Fruit fly (Drosophila melanogaster) Kc167 (cell line): ENCODE results near the gene CG42592.

Experiments used
- Myc ChIP-seq: fragments of >200 bp; optimal IDR thresholded peaks from 2 replicates; lab custom pipeline; 2017; ENCODE audit warnings: missing external identifiers
- Sin3A ChIP-seq: fragments of >200 bp; optimal IDR thresholded peaks from 2 replicates; lab custom pipeline; 2018; ENCODE audit warnings: missing external identifiers
- h ChIP-seq: fragments of >200 bp; optimal IDR thresholded peaks from 3 replicates; lab custom pipeline; 2018; ENCODE audit warnings: missing external identifiers
- insv ChIP-seq: fragments of >200 bp; optimal IDR thresholded peaks from 3 replicates; lab custom pipeline; 2018; ENCODE audit warnings: missing external identifiers
- psq ChIP-seq: fragments of >200 bp; optimal IDR thresholded peaks from 2 replicates; lab custom pipeline; 2017; ENCODE audit warnings: missing external identifiers
- ttk ChIP-seq: sonication (Bioruptor generic); optimal IDR thresholded peaks from 2 replicates; lab custom pipeline; 2017; ENCODE audit warnings: missing external identifiers

The CG42592 gene

DNA sequence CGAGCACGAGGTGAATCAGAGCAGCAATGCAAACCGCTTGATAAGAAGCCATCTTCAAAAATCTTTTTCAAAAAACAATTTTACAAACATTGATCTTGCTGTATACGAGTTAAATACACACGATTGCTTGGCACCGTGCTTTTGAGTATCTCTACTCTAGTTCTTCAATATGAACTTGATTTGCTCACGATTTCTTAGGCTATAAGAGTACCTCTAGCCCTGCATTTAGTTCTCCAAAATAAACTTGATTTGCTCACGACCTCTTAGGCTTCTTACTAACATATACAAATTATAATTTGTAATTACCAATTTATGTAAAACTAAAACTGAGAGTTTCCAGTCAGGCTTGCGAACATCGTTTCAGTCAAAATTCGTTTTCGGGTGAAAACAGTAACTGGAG is at the start of gene CG42592:
TSS of gene CG42592 (minus strand) at position 101 of the 400 bp plus-strand sequence.
- TF ChIP-seq psq (lab: Kevin White, UChicago) (no peak), Myc (lab: Kevin White, UChicago) (no peak), ttk (lab: Kevin White, UChicago) (no peak), Sin3A (no peak), insv (lab: Kevin White, UChicago) (no peak)

DNA sequence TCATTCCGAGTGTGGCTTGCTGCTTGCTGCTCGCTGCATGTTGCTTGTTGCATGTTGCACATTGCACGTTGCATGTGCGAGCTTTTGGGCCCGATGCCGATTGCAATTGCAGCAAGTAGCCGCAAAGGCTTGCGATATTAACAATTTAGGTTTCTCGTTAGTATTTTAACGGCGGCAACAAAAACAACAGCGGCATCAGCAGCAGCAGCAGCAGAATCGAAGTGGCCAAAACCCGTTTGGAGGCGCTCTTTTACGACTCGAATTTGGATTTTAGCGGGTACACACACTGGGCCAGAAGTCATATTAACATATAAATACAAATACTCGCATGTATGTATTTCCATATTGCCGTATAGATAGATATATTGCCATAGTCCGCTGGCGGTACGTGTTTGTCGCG is 44.2 kb upstream of the CG42592 start:
- TF ChIP-seq insv (lab: Kevin White, UChicago) = no peak
- TF ChIP-seq psq (lab: Kevin White, UChicago) = no peak
- no peak for TF ChIP-seq Sin3A
- no peak for TF ChIP-seq Myc (lab: Kevin White, UChicago)
- TF ChIP-seq ttk (lab: Kevin White, UChicago) = no peak
- no peak for TF ChIP-seq h

DNA sequence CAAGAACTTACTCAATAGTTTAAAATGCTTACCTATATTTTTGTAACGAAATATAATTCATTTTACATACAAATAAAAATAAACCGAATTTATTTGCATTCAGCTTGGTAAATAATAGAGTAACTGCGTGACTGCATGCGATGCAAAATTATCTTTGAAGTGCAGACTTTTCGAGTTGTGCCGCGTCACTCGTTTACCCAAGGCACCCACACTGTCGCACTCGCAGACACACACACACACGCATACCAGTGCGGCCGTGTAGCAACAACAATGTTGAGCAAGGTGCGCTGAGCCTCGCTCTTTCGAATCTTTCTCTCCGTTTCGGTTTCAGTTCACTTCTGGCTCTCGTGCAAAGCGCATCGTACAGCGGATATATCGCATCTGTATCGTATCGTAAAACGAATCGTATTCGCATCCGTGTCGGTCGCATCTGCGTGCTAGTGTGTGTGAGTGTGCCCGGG is 40.7 kb upstream of the CG42592 start, which contains the start of gene CG31038:
TSS of gene CG31038 (plus strand) at position 327 of the 461 bp plus-strand sequence.
- TF ChIP-seq h (no peak), insv (lab: Kevin White, UChicago) (no peak), ttk (lab: Kevin White, UChicago) (no peak), Myc (lab: Kevin White, UChicago) (no peak), Sin3A (no peak), psq (lab: Kevin White, UChicago) (no peak)

DNA sequence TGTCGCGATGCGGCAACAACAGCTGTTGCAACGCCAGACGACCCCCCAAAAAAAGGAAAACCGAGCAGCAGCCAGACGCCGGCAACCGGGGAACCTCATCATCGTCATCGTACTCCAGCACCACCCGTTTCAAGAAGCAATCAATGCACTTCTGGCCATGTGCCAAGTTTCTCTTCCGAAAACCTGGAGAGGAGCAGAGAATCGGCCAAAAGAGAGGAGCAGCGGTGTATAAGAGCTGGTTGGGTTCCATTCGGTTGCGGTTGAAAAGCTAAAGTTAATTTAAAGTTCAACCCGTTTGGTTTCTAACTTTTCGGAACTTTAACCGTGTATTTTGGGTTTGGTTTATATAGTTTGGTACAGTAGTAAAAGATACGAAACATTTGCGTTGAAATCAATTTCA is 40.1 kb upstream of the CG42592 start:
- TF ChIP-seq insv (lab: Kevin White, UChicago) (no peak), h (no peak), Sin3A (no peak), Myc (lab: Kevin White, UChicago) (no peak), ttk (lab: Kevin White, UChicago) (no peak), psq (lab: Kevin White, UChicago) (no peak)

DNA sequence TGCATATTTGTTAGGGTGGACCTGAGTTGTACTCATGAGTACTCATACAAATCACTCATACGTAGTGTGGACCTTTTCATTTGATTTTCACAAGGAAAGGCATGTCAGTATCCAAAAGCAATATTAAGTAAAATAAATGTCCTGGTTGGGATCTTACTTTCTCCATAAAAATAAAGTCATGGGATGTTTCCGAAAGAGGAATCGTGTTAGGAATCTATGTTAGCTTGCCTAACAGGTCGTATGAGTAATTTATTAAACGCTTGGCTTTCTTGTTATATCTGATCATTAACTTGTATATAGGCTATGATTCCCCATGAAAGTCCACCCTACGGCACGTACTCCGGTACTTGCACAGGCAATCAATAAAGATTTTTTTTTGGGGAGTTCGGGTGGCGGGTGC is 39.7 kb upstream of the CG42592 start:
- TF ChIP-seq Myc (lab: Kevin White, UChicago) (no peak), insv (lab: Kevin White, UChicago) (no peak), h (no peak), psq (lab: Kevin White, UChicago) (no peak), Sin3A (no peak), ttk (lab: Kevin White, UChicago) (no peak)

DNA sequence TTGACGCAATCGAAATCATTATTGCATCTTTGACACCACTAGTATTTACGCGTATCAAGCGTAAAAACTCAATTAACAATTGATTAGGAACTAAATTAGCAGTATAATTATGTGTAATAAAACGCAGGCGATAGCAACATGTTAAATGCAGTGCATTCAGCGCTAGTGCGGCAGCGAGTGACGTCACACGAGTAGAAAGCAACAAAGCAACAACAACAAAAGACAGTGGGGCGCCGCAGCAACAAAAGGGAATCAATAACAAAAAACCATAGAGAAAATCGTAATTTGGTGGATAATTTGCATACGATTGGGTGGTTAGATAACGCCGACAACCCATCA is 33.2 kb upstream of the CG42592 start, which contains the start of gene CG34133:
TSS of gene CG34133 (plus strand) at position 16 of the 339 bp plus-strand sequence.
- TF ChIP-seq insv (lab: Kevin White, UChicago) = no peak
- TF ChIP-seq h = no peak
- no peak for TF ChIP-seq Myc (lab: Kevin White, UChicago)
- TF ChIP-seq ttk (lab: Kevin White, UChicago) = no peak
- no peak for TF ChIP-seq Sin3A
- TF ChIP-seq psq (lab: Kevin White, UChicago) = no peak

DNA sequence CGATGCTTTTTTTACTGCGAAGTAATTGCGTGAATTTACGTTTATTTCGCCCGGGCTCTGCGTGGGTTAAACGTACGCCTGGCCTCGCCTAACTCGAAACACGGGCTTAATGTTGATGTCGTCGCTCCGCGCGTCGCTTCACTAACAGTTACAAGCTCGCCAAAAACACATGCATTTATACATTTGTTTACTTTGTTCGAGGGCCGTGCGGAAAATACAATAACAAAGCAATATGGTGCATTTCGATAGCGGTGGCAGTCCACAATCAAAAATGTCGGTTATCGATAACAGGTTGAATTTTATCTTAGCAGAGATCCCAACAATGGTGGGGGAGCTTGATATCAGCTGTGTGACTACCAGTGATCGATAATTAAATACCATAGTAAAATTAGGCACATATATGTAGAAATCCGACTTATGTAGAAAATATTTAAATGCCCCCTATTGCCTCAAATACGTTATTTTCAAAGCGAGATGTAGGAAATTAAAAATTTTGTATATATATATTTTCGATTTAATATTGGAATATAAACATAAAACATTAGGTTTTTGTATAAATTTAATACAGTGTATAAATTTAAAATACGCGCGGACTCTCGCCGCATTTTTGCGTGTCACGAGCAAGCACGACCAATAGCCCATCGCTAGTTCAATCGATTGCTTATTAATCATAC is 32.7 kb upstream of the CG42592 start, which contains the start of gene Zip99C:
TSS of gene Zip99C (minus strand) at position 220 of the 674 bp plus-strand sequence.
- TF ChIP-seq psq (lab: Kevin White, UChicago) (no peak), h (no peak), Myc (lab: Kevin White, UChicago) (no peak), insv (lab: Kevin White, UChicago) (no peak), Sin3A (no peak), ttk (lab: Kevin White, UChicago) (no peak)

DNA sequence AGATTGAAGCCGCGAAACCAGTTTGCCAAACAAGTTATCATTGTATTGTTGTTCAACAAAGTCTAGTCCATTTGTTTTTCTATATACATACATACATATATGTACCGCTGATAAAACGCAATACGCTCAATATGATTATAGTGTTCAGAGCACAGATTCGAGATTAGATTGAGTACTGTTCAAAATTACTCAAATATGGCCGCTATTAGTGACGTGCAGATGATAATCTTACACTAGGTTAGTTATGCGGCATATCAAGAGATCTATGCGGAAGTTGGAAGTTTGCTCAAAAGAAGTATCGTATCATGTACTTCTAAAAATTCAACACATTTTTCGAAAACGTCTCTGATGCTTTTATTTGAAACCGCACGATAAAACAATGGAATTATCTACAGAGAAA is 31.8 kb upstream of the CG42592 start:
- TF ChIP-seq insv (lab: Kevin White, UChicago) = no peak
- TF ChIP-seq Sin3A = no peak
- TF ChIP-seq ttk (lab: Kevin White, UChicago) = no peak
- no peak for TF ChIP-seq h
- TF ChIP-seq psq (lab: Kevin White, UChicago) = no peak
- no peak for TF ChIP-seq Myc (lab: Kevin White, UChicago)

DNA sequence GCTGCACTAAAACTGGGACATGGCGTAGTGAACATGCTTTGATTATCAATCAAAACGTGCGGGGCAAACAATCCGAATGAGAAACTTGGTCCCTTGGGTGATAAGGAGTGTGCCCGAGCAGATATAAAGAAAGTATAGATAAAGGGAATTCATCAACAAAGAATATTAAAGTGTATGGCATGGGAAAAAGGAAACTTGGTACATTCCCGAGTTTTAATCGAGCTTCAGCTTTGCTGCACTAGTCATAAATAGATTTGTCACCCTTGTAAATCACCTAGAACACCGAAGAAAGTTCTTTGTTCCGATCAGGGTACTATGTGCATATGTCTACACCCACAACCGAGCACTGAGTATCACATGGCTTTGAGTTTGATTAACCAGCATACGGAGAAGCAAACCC is 31.4 kb upstream of the CG42592 start:
- TF ChIP-seq h (no peak), ttk (lab: Kevin White, UChicago) (no peak), Sin3A (no peak), insv (lab: Kevin White, UChicago) (no peak), psq (lab: Kevin White, UChicago) (no peak), Myc (lab: Kevin White, UChicago) (no peak)

DNA sequence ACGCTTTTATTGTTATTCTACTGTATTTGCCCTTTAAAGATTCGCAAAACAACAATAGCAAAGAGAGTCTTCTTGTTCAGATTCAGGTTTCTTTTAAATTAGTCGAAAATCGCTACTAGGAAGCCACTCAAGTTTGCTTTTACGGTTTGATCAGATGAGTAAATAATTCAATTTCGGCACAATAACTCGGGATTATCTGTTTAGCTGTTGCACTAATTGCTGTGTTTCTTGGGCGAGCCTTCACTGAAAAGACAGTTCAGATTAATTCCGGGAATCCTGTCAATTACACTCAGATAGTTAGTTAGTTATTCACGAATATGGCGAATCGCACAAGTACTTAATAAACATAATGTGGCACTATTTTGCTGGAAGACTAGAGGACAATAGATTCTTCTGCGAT is 30.6 kb upstream of the CG42592 start:
- TF ChIP-seq Sin3A = no peak
- no peak for TF ChIP-seq psq (lab: Kevin White, UChicago)
- TF ChIP-seq Myc (lab: Kevin White, UChicago) = no peak

DNA sequence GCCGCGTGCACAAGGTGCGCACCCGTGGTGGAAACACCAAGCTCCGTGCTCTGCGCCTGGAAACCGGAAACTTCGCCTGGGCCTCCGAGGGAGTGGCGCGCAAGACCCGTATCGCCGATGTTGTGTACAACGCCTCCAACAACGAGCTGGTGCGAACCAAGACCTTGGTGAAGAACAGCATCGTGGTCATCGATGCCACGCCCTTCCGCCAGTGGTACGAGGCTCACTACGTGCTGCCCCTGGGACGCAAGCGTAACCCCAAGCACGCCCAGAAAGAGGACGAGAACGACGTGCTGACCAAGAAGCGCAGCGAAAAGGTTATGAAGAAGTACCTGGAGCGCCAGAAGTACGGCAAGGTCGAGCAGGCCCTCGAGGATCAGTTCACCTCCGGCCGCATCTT is 26.7 kb upstream of the CG42592 start:
- TF ChIP-seq ttk (lab: Kevin White, UChicago) (peak; percentile 80), h (no peak), psq (lab: Kevin White, UChicago) (no peak)

DNA sequence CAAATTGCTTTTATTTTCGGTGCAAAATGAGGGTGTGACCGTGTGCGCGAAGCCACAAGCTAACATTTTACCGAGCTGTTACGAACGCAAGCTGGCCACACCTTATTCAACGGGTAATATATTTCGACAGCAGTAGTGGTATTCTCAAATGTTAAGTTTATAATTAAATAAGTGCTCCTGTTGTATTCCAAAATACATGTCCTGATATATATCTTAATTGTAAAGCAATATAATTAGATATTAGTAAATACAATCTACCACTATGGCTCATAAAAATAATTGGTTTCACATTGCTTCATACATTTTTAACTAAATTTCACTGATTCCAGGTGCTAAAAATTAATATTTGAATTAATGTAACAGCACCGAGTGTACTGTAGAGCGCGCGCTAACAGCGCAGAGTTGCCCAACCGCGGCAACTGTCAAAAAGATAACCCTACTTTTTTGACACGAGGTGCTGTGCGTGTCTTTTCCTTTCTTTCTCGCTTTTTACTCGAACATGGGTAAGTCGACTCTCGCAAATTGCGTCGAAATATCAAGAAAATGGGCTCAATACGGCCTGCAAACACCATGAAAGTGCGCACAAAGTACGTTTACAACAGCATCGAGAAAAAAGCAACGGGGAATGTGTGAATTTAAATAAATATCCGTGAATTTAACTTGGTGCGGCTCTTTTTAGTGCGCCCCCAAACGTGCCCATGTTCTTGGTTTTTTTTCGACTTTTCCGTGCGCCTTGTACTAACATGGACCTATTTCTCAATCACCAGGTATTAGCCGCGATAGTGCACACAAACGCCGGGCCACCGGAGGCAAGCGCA is 25.6 kb upstream of the CG42592 start, which contains the start of the genes CG15514 and RpS8:
TSS of gene CG15514 (minus strand) at position 63 of the 818 bp plus-strand sequence.
TSS of gene RpS8 (plus strand) at position 151 of the 818 bp plus-strand sequence.
- no peak for TF ChIP-seq ttk (lab: Kevin White, UChicago)
